Worm (Caenorhabditis elegans): Measurements from ENCODE around the gene F02D8.1.

The F02D8.1 gene

DNA sequence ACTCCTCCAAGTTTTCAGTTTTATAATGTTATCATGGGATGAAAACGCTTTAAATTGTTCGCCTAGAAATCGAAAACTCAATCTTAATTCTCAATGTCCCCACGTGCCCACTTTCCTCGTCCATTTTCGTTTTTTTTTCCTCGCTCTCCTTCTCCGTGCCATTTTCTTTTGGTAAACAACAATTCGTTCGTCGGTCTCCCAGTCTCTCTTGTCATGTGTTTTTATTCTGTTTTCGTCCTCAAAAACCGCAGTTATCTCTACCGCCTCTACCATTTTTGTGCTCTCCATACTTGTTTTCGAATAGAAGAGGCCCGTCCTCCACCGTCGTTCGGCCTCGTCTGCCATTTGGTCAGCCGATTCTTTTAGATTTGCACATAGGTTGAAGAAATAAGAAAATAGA is 29.9 kb downstream of the F02D8.1 start:
- no peak for TF ChIP-seq blmp-1 (tag; optimal IDR thresholded peaks at IDR 0.05; ENCODE audit: insufficient read depth)
- no peak for TF ChIP-seq crh-2 (tag; optimal IDR thresholded peaks at IDR 0.05)
- TF ChIP-seq lin-13 (GFP tag; optimal IDR thresholded peaks at IDR 0.05) = no peak
- TF ChIP-seq ZK546.5 (tag; optimal IDR thresholded peaks at IDR 0.05) = no peak
- no peak for TF ChIP-seq ceh-16 (tag; optimal IDR thresholded peaks at IDR 0.05)
- peak; percentile 43 for TF ChIP-seq lin-11 (tag; optimal IDR thresholded peaks at IDR 0.05)
- no peak for TF ChIP-seq sma-9 (GFP tag; optimal IDR thresholded peaks at IDR 0.05)
- no peak for TF ChIP-seq sma-9 (tag; optimal IDR thresholded peaks at IDR 0.05)
- peak; percentile 83 for TF ChIP-seq nhr-129 (tag; optimal IDR thresholded peaks at IDR 0.05)
- TF ChIP-seq C34F6.9 (tag; optimal IDR thresholded peaks at IDR 0.05) = peak; percentile 49
- no peak for TF ChIP-seq nhr-21 (tag; optimal IDR thresholded peaks at IDR 0.05)
- TF ChIP-seq nhr-11 (tag; optimal IDR thresholded peaks at IDR 0.05) = no peak
- TF ChIP-seq snpc-4 (tag; optimal IDR thresholded peaks at IDR 0.05) = no peak
- no peak for TF ChIP-seq nhr-237 (tag; optimal IDR thresholded peaks at IDR 0.05)
- peak; percentile 17 for TF ChIP-seq ama-1 (optimal IDR thresholded peaks at IDR 0.05)

- TF ChIP-seq elt-3 (tag; optimal IDR thresholded peaks at IDR 0.05) = no peak
Observed at ce11 chrV:14947022-14947421, 31.5 kb downstream of the F02D8.1 start, which contains the start of gene C30G7.4. Gene C30G7.4 (minus strand): TSS chrV:14947122.

DNA sequence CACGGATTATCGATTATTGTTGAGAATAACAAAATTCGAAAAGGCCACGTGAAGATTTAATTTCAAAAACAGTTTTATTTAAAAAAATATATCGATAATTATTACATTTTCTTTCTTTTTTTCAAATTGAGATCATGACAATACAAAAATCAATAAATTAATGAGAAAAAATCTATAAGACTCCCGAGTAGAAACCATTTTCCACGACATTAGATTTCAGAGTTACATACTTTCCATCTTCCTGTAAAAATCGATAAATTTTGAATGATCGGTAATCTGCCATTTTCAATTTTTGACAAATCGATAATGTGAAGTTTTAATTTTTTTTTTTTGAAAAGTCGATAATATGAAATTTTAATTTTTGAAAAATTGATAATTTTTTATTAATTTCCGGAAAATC is 32.8 kb downstream of the F02D8.1 start, which contains the start of gene C30G7.3:
Gene C30G7.3, minus strand, starts transcription at position 8 of the 400 bp plus-strand sequence.
- TF ChIP-seq skn-1 (tag; optimal IDR thresholded peaks at IDR 0.05) (no peak), nhr-21 (tag; optimal IDR thresholded peaks at IDR 0.05) (no peak), ceh-16 (tag; optimal IDR thresholded peaks at IDR 0.05) (no peak), nhr-10 (tag; optimal IDR thresholded peaks at IDR 0.05) (no peak), alr-1 (tag; optimal IDR thresholded peaks at IDR 0.05) (no peak), zag-1 (tag; optimal IDR thresholded peaks at IDR 0.05) (no peak), nhr-11 (tag; optimal IDR thresholded peaks at IDR 0.05) (no peak), nhr-129 (tag; optimal IDR thresholded peaks at IDR 0.05) (no peak), snpc-4 (tag; optimal IDR thresholded peaks at IDR 0.05) (no peak), lsy-2 (tag; optimal IDR thresholded peaks at IDR 0.05) (no peak), nhr-77 (tag; optimal IDR thresholded peaks at IDR 0.05) (no peak), blmp-1 (tag; optimal IDR thresholded peaks at IDR 0.05; ENCODE audit: insufficient read depth) (no peak), lin-39 (tag; optimal IDR thresholded peaks at IDR 0.05) (no peak), crh-2 (tag; optimal IDR thresholded peaks at IDR 0.05) (no peak), sma-3 (GFP tag; optimal IDR thresholded peaks at IDR 0.05) (no peak), ztf-4 (tag; optimal IDR thresholded peaks at IDR 0.05) (no peak), R02D3.7 (tag; optimal IDR thresholded peaks at IDR 0.05) (no peak), lin-13 (GFP tag; optimal IDR thresholded peaks at IDR 0.05) (no peak), F13H6.1 (tag; optimal IDR thresholded peaks at IDR 0.05) (no peak)

- TF ChIP-seq skn-1 (tag; optimal IDR thresholded peaks at IDR 0.05) = no peak
Observed at ce11 chrV:14945124-14945523, 33.4 kb downstream of the F02D8.1 start.

ce11 chrV:14943774-14944173 is 34.7 kb downstream of the F02D8.1 start:
- TF ChIP-seq ztf-4 (tag; optimal IDR thresholded peaks at IDR 0.05) = no peak
- TF ChIP-seq nhr-25 (tag; optimal IDR thresholded peaks at IDR 0.05) = no peak
- TF ChIP-seq dmd-4 (tag; optimal IDR thresholded peaks at IDR 0.05) = no peak
- no peak for TF ChIP-seq nhr-129 (tag; optimal IDR thresholded peaks at IDR 0.05)
- TF ChIP-seq alr-1 (tag; optimal IDR thresholded peaks at IDR 0.05) = no peak
- no peak for TF ChIP-seq nhr-6 (tag; optimal IDR thresholded peaks at IDR 0.05)
- no peak for TF ChIP-seq mdl-1 (tag; optimal IDR thresholded peaks at IDR 0.05)
- TF ChIP-seq ama-1 (optimal IDR thresholded peaks at IDR 0.05) = no peak
- TF ChIP-seq Y55F3AM.14 (GFP tag; optimal IDR thresholded peaks at IDR 0.05) = no peak
- no peak for TF ChIP-seq fos-1 (tag; optimal IDR thresholded peaks at IDR 0.05)
- TF ChIP-seq nhr-10 (tag; optimal IDR thresholded peaks at IDR 0.05) = no peak
- TF ChIP-seq sma-9 (GFP tag; optimal IDR thresholded peaks at IDR 0.05) = no peak
- no peak for TF ChIP-seq sma-9 (tag; optimal IDR thresholded peaks at IDR 0.05)
- TF ChIP-seq lsy-2 (tag; optimal IDR thresholded peaks at IDR 0.05) = no peak
- no peak for TF ChIP-seq elt-3 (tag; optimal IDR thresholded peaks at IDR 0.05)

ce11 chrV:14942898-14943297 is 35.6 kb downstream of the F02D8.1 start:
- TF ChIP-seq F13H6.1 (tag; optimal IDR thresholded peaks at IDR 0.05) (no peak), ztf-1 (GFP tag; conservative IDR thresholded peaks at IDR 0.05) (no peak), R02D3.7 (tag; optimal IDR thresholded peaks at IDR 0.05) (no peak), nhr-129 (tag; optimal IDR thresholded peaks at IDR 0.05) (no peak), crh-2 (tag; optimal IDR thresholded peaks at IDR 0.05) (no peak), ztf-4 (tag; optimal IDR thresholded peaks at IDR 0.05) (no peak), ama-1 (optimal IDR thresholded peaks at IDR 0.05) (no peak), lsy-2 (tag; optimal IDR thresholded peaks at IDR 0.05) (no peak), sma-3 (GFP tag; optimal IDR thresholded peaks at IDR 0.05) (no peak), ceh-82 (tag; optimal IDR thresholded peaks at IDR 0.05) (no peak), zag-1 (tag; optimal IDR thresholded peaks at IDR 0.05) (no peak), lin-13 (GFP tag; optimal IDR thresholded peaks at IDR 0.05) (no peak), nhr-11 (tag; optimal IDR thresholded peaks at IDR 0.05) (no peak), nhr-21 (tag; optimal IDR thresholded peaks at IDR 0.05) (no peak), elt-3 (tag; optimal IDR thresholded peaks at IDR 0.05) (no peak), peb-1 (tag; optimal IDR thresholded peaks at IDR 0.05) (no peak), sma-9 (GFP tag; optimal IDR thresholded peaks at IDR 0.05) (no peak), sma-9 (tag; optimal IDR thresholded peaks at IDR 0.05) (no peak), dmd-4 (tag; optimal IDR thresholded peaks at IDR 0.05) (no peak), nhr-25 (tag; optimal IDR thresholded peaks at IDR 0.05) (no peak)

Data from whole organism, L2 larva.